Worm (Caenorhabditis elegans): ENCODE measurements around the gene Y32G9A.12.

Gene Y32G9A.12

ce11 chrV:1908542-1908941 is 11.5 kb downstream of the Y32G9A.12 start, which contains the start of gene srp-3:
TSS of gene srp-3 (plus strand) at chrV:1908842.
- TF ChIP-seq klf-2 (GFP tag; conservative IDR thresholded peaks at IDR 0.05), result no peak
- TF ChIP-seq ztf-29 (GFP tag; IDR thresholded peaks at IDR 0.05), result no peak
- TF ChIP-seq med-1 (GFP tag; optimal IDR thresholded peaks at IDR 0.05; ENCODE audit: insufficient read depth), result no peak
- no peak for TF ChIP-seq T22C8.4 (GFP tag; IDR thresholded peaks at IDR 0.05)
- TF ChIP-seq ztf-23 (GFP tag; IDR thresholded peaks at IDR 0.05), result no peak

ce11 chrV:1907350-1907749 is 12.7 kb downstream of the Y32G9A.12 start, which contains the start of gene Y32G9A.5:
TSS of gene Y32G9A.5 (plus strand) at chrV:1907650.
- TF ChIP-seq med-1 (GFP tag; optimal IDR thresholded peaks at IDR 0.05; ENCODE audit: insufficient read depth) (no peak), tab-1 (GFP tag; IDR thresholded peaks at IDR 0.05) (no peak), ztf-23 (GFP tag; IDR thresholded peaks at IDR 0.05) (no peak), klf-2 (GFP tag; conservative IDR thresholded peaks at IDR 0.05) (no peak), ref-1 (GFP tag; conservative IDR thresholded peaks at IDR 0.05) (no peak), T22C8.4 (GFP tag; IDR thresholded peaks at IDR 0.05) (no peak), flt-1 (GFP tag; IDR thresholded peaks at IDR 0.05) (no peak), cog-1 (tag; optimal IDR thresholded peaks at IDR 0.05) (no peak), ztf-29 (GFP tag; IDR thresholded peaks at IDR 0.05) (no peak)

ce11 chrV:1895483-1895882 is 24.5 kb downstream of the Y32G9A.12 start, which contains the start of gene nphp-2:
TSS of gene nphp-2 (plus strand) at chrV:1895783.
- no peak for TF ChIP-seq ztf-23 (GFP tag; IDR thresholded peaks at IDR 0.05)

- TF ChIP-seq flt-1 (GFP tag; IDR thresholded peaks at IDR 0.05) (no peak), cog-1 (tag; optimal IDR thresholded peaks at IDR 0.05) (peak; percentile 13), med-1 (GFP tag; optimal IDR thresholded peaks at IDR 0.05; ENCODE audit: insufficient read depth) (no peak), klf-2 (GFP tag; conservative IDR thresholded peaks at IDR 0.05) (no peak), ztf-29 (GFP tag; IDR thresholded peaks at IDR 0.05) (no peak)
Observed at ce11 chrV:1892567-1893277, 27.3 kb downstream of the Y32G9A.12 start, which contains the start of gene zig-11. TSS of gene zig-11 (minus strand) at chrV:1892939.

ce11 chrV:1889996-1890395 is 30.0 kb downstream of the Y32G9A.12 start:
- TF ChIP-seq ztf-29 (GFP tag; IDR thresholded peaks at IDR 0.05) (no peak), flt-1 (GFP tag; IDR thresholded peaks at IDR 0.05) (no peak), T22C8.4 (GFP tag; IDR thresholded peaks at IDR 0.05) (no peak), ref-1 (GFP tag; conservative IDR thresholded peaks at IDR 0.05) (no peak), tab-1 (GFP tag; IDR thresholded peaks at IDR 0.05) (no peak), ztf-23 (GFP tag; IDR thresholded peaks at IDR 0.05) (no peak), klf-2 (GFP tag; conservative IDR thresholded peaks at IDR 0.05) (no peak), med-1 (GFP tag; optimal IDR thresholded peaks at IDR 0.05; ENCODE audit: insufficient read depth) (no peak)

ce11 chrV:1888299-1888698 is 31.7 kb downstream of the Y32G9A.12 start:
- TF ChIP-seq ref-1 (GFP tag; conservative IDR thresholded peaks at IDR 0.05), result no peak
- TF ChIP-seq ztf-23 (GFP tag; IDR thresholded peaks at IDR 0.05), result no peak
- no peak for TF ChIP-seq tab-1 (GFP tag; IDR thresholded peaks at IDR 0.05)
- no peak for TF ChIP-seq klf-2 (GFP tag; conservative IDR thresholded peaks at IDR 0.05)
- no peak for TF ChIP-seq ztf-29 (GFP tag; IDR thresholded peaks at IDR 0.05)
- no peak for TF ChIP-seq med-1 (GFP tag; optimal IDR thresholded peaks at IDR 0.05; ENCODE audit: insufficient read depth)
- no peak for TF ChIP-seq cog-1 (tag; optimal IDR thresholded peaks at IDR 0.05)
- TF ChIP-seq T22C8.4 (GFP tag; IDR thresholded peaks at IDR 0.05), result no peak
- no peak for TF ChIP-seq flt-1 (GFP tag; IDR thresholded peaks at IDR 0.05)

ce11 chrV:1886997-1887396 is 33.0 kb downstream of the Y32G9A.12 start:
- TF ChIP-seq klf-2 (GFP tag; conservative IDR thresholded peaks at IDR 0.05), result no peak
- no peak for TF ChIP-seq med-1 (GFP tag; optimal IDR thresholded peaks at IDR 0.05; ENCODE audit: insufficient read depth)
- TF ChIP-seq ztf-29 (GFP tag; IDR thresholded peaks at IDR 0.05), result no peak
- no peak for TF ChIP-seq T22C8.4 (GFP tag; IDR thresholded peaks at IDR 0.05)
- TF ChIP-seq flt-1 (GFP tag; IDR thresholded peaks at IDR 0.05), result no peak
- no peak for TF ChIP-seq ref-1 (GFP tag; conservative IDR thresholded peaks at IDR 0.05)
- no peak for TF ChIP-seq ztf-23 (GFP tag; IDR thresholded peaks at IDR 0.05)
- no peak for TF ChIP-seq cog-1 (tag; optimal IDR thresholded peaks at IDR 0.05)
- no peak for TF ChIP-seq tab-1 (GFP tag; IDR thresholded peaks at IDR 0.05)

- TF ChIP-seq flt-1 (GFP tag; IDR thresholded peaks at IDR 0.05) (no peak), ztf-29 (GFP tag; IDR thresholded peaks at IDR 0.05) (no peak), tab-1 (GFP tag; IDR thresholded peaks at IDR 0.05) (no peak), ref-1 (GFP tag; conservative IDR thresholded peaks at IDR 0.05) (no peak), klf-2 (GFP tag; conservative IDR thresholded peaks at IDR 0.05) (no peak), T22C8.4 (GFP tag; IDR thresholded peaks at IDR 0.05) (no peak), cog-1 (tag; optimal IDR thresholded peaks at IDR 0.05) (no peak), ztf-23 (GFP tag; IDR thresholded peaks at IDR 0.05) (no peak), med-1 (GFP tag; optimal IDR thresholded peaks at IDR 0.05; ENCODE audit: insufficient read depth) (no peak)
Observed at ce11 chrV:1883131-1883530, 36.9 kb downstream of the Y32G9A.12 start.

ce11 chrV:1878030-1878429 is 42.0 kb downstream of the Y32G9A.12 start:
- no peak for TF ChIP-seq T22C8.4 (GFP tag; IDR thresholded peaks at IDR 0.05)
- TF ChIP-seq ztf-23 (GFP tag; IDR thresholded peaks at IDR 0.05), result no peak
- TF ChIP-seq tab-1 (GFP tag; IDR thresholded peaks at IDR 0.05), result no peak
- no peak for TF ChIP-seq ref-1 (GFP tag; conservative IDR thresholded peaks at IDR 0.05)
- TF ChIP-seq med-1 (GFP tag; optimal IDR thresholded peaks at IDR 0.05; ENCODE audit: insufficient read depth), result no peak
- TF ChIP-seq klf-2 (GFP tag; conservative IDR thresholded peaks at IDR 0.05), result no peak
- TF ChIP-seq flt-1 (GFP tag; IDR thresholded peaks at IDR 0.05), result no peak
- no peak for TF ChIP-seq cog-1 (tag; optimal IDR thresholded peaks at IDR 0.05)
- TF ChIP-seq ztf-29 (GFP tag; IDR thresholded peaks at IDR 0.05), result no peak

- TF ChIP-seq klf-2 (GFP tag; conservative IDR thresholded peaks at IDR 0.05), result 0 out of 2 replicates have a peak, but pooled peaks have one; percentile 49
- no peak for TF ChIP-seq flt-1 (GFP tag; IDR thresholded peaks at IDR 0.05)
- TF ChIP-seq tab-1 (GFP tag; IDR thresholded peaks at IDR 0.05), result no peak
Observed at ce11 chrV:1875497-1875988, 44.5 kb downstream of the Y32G9A.12 start.
